Worm (Caenorhabditis elegans): Measurements from ENCODE around the gene R12B2.7.

The R12B2.7 gene

DNA sequence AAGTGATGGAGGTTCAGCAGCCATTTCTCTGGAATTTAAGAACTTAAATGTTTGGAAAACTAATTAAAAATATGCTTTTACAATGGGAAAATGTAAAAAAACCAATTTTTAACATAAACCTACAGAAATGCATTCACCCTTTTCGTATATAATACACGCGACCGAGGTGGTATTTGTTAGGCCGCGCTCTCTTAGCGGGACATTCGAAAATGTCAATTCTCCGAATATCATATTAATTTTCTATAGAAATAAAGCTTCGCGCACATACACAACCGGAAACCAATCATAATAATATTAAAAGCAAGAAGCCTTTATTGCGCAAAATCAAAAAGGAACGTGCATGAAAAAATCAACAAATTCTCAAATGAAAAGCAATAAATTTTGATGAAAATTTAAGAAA is 38.4 kb downstream of the R12B2.7 start, which contains the start of gene ddx-23 (continued):
- TF ChIP-seq vab-15 (tag; optimal IDR thresholded peaks at IDR 0.05) = no peak
- no peak for TF ChIP-seq sup-37 (GFP tag; optimal IDR thresholded peaks at IDR 0.05)
- no peak for TF ChIP-seq ets-5 (GFP tag; IDR thresholded peaks at IDR 0.05)
- no peak for TF ChIP-seq pag-3 (tag; optimal IDR thresholded peaks at IDR 0.05; ENCODE audit: borderline replicate concordance, insufficient read depth)
- no peak for TF ChIP-seq aha-1 (tag; optimal IDR thresholded peaks at IDR 0.05)
- no peak for TF ChIP-seq nhr-237 (tag; optimal IDR thresholded peaks at IDR 0.05)
- TF ChIP-seq elt-2 (tag; optimal IDR thresholded peaks at IDR 0.05) = peak; percentile 19
- peak; percentile 38 for TF ChIP-seq nhr-20 (tag; optimal IDR thresholded peaks at IDR 0.05)
- no peak for TF ChIP-seq unc-86 (tag; optimal IDR thresholded peaks at IDR 0.05)
- TF ChIP-seq mdl-1 (tag; optimal IDR thresholded peaks at IDR 0.05) = no peak
- no peak for TF ChIP-seq hpl-2 (GFP tag; optimal IDR thresholded peaks at IDR 0.05)
- no peak for TF ChIP-seq nhr-84 (tag; optimal IDR thresholded peaks at IDR 0.05)
- TF ChIP-seq unc-62 (GFP tag; optimal IDR thresholded peaks at IDR 0.05) = no peak
- TF ChIP-seq ces-1 (GFP tag; optimal IDR thresholded peaks at IDR 0.05) = no peak
- peak; percentile 10 for TF ChIP-seq lin-13 (GFP tag; optimal IDR thresholded peaks at IDR 0.05)
- no peak for TF ChIP-seq C16A3.4 (tag; optimal IDR thresholded peaks at IDR 0.05)
- peak; percentile 43 to 78 (median 60) for TF ChIP-seq dpl-1 (GFP tag; optimal IDR thresholded peaks at IDR 0.05)
- no peak for TF ChIP-seq grh-1 (GFP tag; IDR thresholded peaks at IDR 0.05)
- no peak for TF ChIP-seq hlh-17 (GFP tag; optimal IDR thresholded peaks at IDR 0.05; ENCODE audit: borderline replicate concordance)
- no peak for TF ChIP-seq ceh-88 (GFP tag; IDR thresholded peaks at IDR 0.05)
- no peak for TF ChIP-seq unc-30 (tag; optimal IDR thresholded peaks at IDR 0.05)
- TF ChIP-seq fos-1 (tag; optimal IDR thresholded peaks at IDR 0.05) = no peak
- TF ChIP-seq aly-2 (tag; optimal IDR thresholded peaks at IDR 0.05) = peak; percentile 70
- TF ChIP-seq pax-3 (tag; optimal IDR thresholded peaks at IDR 0.05) = no peak
- no peak for TF ChIP-seq nhr-76 (tag; optimal IDR thresholded peaks at IDR 0.05)
- TF ChIP-seq lin-39 (tag; optimal IDR thresholded peaks at IDR 0.05) = no peak
- 0 out of 2 replicates have a peak, but pooled peaks have one; percentile 6 for TF ChIP-seq mab-9 (GFP tag; IDR thresholded peaks at IDR 0.05)
- peak; percentile 16 for TF ChIP-seq xbp-1 (tag; optimal IDR thresholded peaks at IDR 0.05)
- peak; percentile 54 for TF ChIP-seq nhr-71 (tag; optimal IDR thresholded peaks at IDR 0.05)
- TF ChIP-seq tlp-1 (tag; optimal IDR thresholded peaks at IDR 0.05) = no peak
- TF ChIP-seq zag-1 (tag; optimal IDR thresholded peaks at IDR 0.05) = no peak

ce11 chrIII:5855637-5856179 is 40.9 kb downstream of the R12B2.7 start, which contains the start of the genes cct-6 and alh-9:
Gene cct-6, minus strand, starts transcription at chrIII:5855687.
Gene alh-9, plus strand, starts transcription at chrIII:5856018.
- TF ChIP-seq zip-4 (GFP tag; optimal IDR thresholded peaks at IDR 0.05) (peak; percentile 33), unc-130 (tag; optimal IDR thresholded peaks at IDR 0.05) (peak; percentile 88), swsn-7 (tag; optimal IDR thresholded peaks at IDR 0.05) (peak; percentile 75), lin-35 (GFP tag; optimal IDR thresholded peaks at IDR 0.05) (peak; percentile 98), isw-1 (GFP tag; IDR thresholded peaks at IDR 0.05) (peak; percentile 81), vab-15 (tag; optimal IDR thresholded peaks at IDR 0.05) (no peak), Y116A8C.19 (tag; optimal IDR thresholded peaks at IDR 0.05; ENCODE audit: borderline replicate concordance) (no peak), lin-15B (tag; optimal IDR thresholded peaks at IDR 0.05) (peak; percentile 73), rnt-1 (tag; optimal IDR thresholded peaks at IDR 0.05) (peak; percentile 81), ceh-8 (GFP tag; optimal IDR thresholded peaks at IDR 0.05) (no peak), fkh-10 (GFP tag; optimal IDR thresholded peaks at IDR 0.05) (peak; percentile 28), grh-1 (GFP tag; IDR thresholded peaks at IDR 0.05) (peak; percentile 56), hpl-2 (GFP tag; optimal IDR thresholded peaks at IDR 0.05) (no peak), efl-1 (optimal IDR thresholded peaks at IDR 0.05) (peak; percentile 85 to 96), efl-1 (GFP tag; optimal IDR thresholded peaks at IDR 0.05 in 1 of 2) (peak; percentile 96 to 99), pqm-1 (tag; optimal IDR thresholded peaks at IDR 0.05) (no peak), lin-39 (tag; optimal IDR thresholded peaks at IDR 0.05) (peak; percentile 33), blmp-1 (tag; optimal IDR thresholded peaks at IDR 0.05) (peak; percentile 87), ztf-11 (tag; optimal IDR thresholded peaks at IDR 0.05) (peak in 1 of 2 experiments; percentile 8), nhr-76 (tag; optimal IDR thresholded peaks at IDR 0.05) (no peak), aly-2 (tag; optimal IDR thresholded peaks at IDR 0.05) (peak; percentile 15), jun-1 (tag; optimal IDR thresholded peaks at IDR 0.05) (peak; percentile 65), dsc-1 (tag; optimal IDR thresholded peaks at IDR 0.05) (peak; percentile 59), fkh-8 (tag; optimal IDR thresholded peaks at IDR 0.05) (peak; percentile 75), mef-2 (tag; optimal IDR thresholded peaks at IDR 0.05) (no peak), elt-2 (tag; optimal IDR thresholded peaks at IDR 0.05) (peak; percentile 38), sox-4 (tag; optimal IDR thresholded peaks at IDR 0.05) (no peak), unc-98 (GFP tag; IDR thresholded peaks at IDR 0.05) (no peak), pag-3 (tag; optimal IDR thresholded peaks at IDR 0.05; ENCODE audit: borderline replicate concordance, insufficient read depth) (no peak)

All from whole organism, L1 larva.